Worm (Caenorhabditis elegans) whole organism, young adult: Measurements from ENCODE around the gene W04H10.5.
"Not testable (repeated sequence)": the region's sequence is repeated elsewhere in the genome, so short reads cannot be mapped to it uniquely, and the experiment has no call there.

Experiments used
- ama-1 ChIP-seq, 3 experiments: fragments of 150-350 bp in 1 of 3; sonication (generic microtip) in 2 of 3; optimal IDR thresholded peaks; 2 replicates each; lab custom pipeline; 2014 to 2018; ENCODE audit warnings: missing biosample characterization in 2 of 3, missing genetic modification characterization in 2 of 3, missing genetic modification reagents in 2 of 3
- attf-6 ChIP-seq: fragments of 200-800 bp; sonication (Bioruptor generic); IDR thresholded peaks from 2 replicates; pipeline ENCODE4 v1.3.6; 2022; ENCODE audit warnings: missing genetic modification reagents, missing genetic modification characterization, missing compliant biosample characterization
- dox-1 ChIP-seq: fragments of 200-800 bp; sonication (Bioruptor generic); IDR thresholded peaks from 2 replicates; pipeline ENCODE4 v1.3.6; 2022; ENCODE audit warnings: missing genetic modification reagents, missing genetic modification characterization, missing compliant biosample characterization
- egl-44 ChIP-seq: fragments of 200-800 bp; sonication (Bioruptor generic); IDR thresholded peaks from 2 replicates; pipeline ENCODE4 v1.3.6; 2022; ENCODE audit warnings: missing genetic modification reagents, missing genetic modification characterization, missing compliant biosample characterization
- egrh-3 ChIP-seq: fragments of 200-800 bp; sonication (Bioruptor generic); IDR thresholded peaks from 2 replicates; pipeline ENCODE4 v1.3.6; 2022; ENCODE audit warnings: missing genetic modification reagents, missing genetic modification characterization, missing compliant biosample characterization
- madf-10 ChIP-seq: sonication (generic microtip); optimal IDR thresholded peaks from 2 replicates; lab custom pipeline; 2016; ENCODE audit warnings: mild to moderate bottlenecking, missing genetic modification characterization, missing compliant biosample characterization
- mcd-1 ChIP-seq: fragments of 200-800 bp; sonication (Bioruptor generic); IDR thresholded peaks from 2 replicates; pipeline ENCODE4 v1.3.6; 2022; ENCODE audit warnings: missing genetic modification reagents, missing genetic modification characterization, missing compliant biosample characterization
- nfya-1 ChIP-seq: sonication (generic microtip); optimal IDR thresholded peaks from 2 replicates; lab custom pipeline; 2017; ENCODE audit warnings: antibody characterized with exemption, missing compliant biosample characterization, missing genetic modification characterization, borderline replicate concordance; ENCODE audit not compliant: insufficient read depth
- nfyb-1 ChIP-seq: fragments of 200-800 bp; sonication (Bioruptor generic); IDR thresholded peaks from 2 replicates; pipeline ENCODE4 v1.3.6; 2022; ENCODE audit warnings: missing genetic modification reagents, missing genetic modification characterization, missing compliant biosample characterization
- snpc-3.4 ChIP-seq: sonication (generic microtip); optimal IDR thresholded peaks from 2 replicates; lab custom pipeline; 2017; ENCODE audit warnings: missing genetic modification characterization, mild to moderate bottlenecking, missing compliant biosample characterization, antibody characterized with exemption, moderate library complexity, missing genotype, missing genetic modification reagents

- TF ChIP-seq snpc-3.4 (tag; lab: Kevin White, UChicago); egrh-3 (GFP tag; lab: Robert Waterston, UW); attf-6 (GFP tag; lab: Robert Waterston, UW); dox-1 (GFP tag; lab: Robert Waterston, UW); ama-1 (optimal IDR thresholded peaks at IDR 0.05; lab: Kevin White, UChicago); ama-1 (GFP tag; optimal IDR thresholded peaks at IDR 0.05; lab: Kevin White, UChicago); madf-10 (tag; lab: Kevin White, UChicago); egl-44; nfyb-1; mcd-1; nfya-1: not testable (repeated sequence)
Observed at ce11 chrII:593221-593620, 12.9 kb upstream of the W04H10.5 start, which contains the start of gene W08F4.1.
